Worm (Caenorhabditis elegans) whole organism, young adult: ENCODE measurements around the gene AH9.4.

Source experiments
- B0336.3 ChIP-seq: fragments of 200-800 bp; sonication (Bioruptor generic); IDR thresholded peaks from 2 replicates; pipeline ENCODE4 v1.3.6; 2022; ENCODE audit warnings: missing genetic modification characterization, missing compliant biosample characterization
- D2030.7 ChIP-seq: fragments of 200-800 bp; sonication (Bioruptor generic); IDR thresholded peaks from 2 replicates; pipeline ENCODE4 v1.3.6; 2022; ENCODE audit warnings: missing genetic modification reagents, missing genetic modification characterization, missing compliant biosample characterization
- F10E7.11 ChIP-seq: sonication (generic microtip); optimal IDR thresholded peaks from 2 replicates; lab custom pipeline; 2017; ENCODE audit warnings: mild to moderate bottlenecking, missing genetic modification characterization, moderate library complexity, missing compliant biosample characterization
- F33H1.4 ChIP-seq: fragments of 200-800 bp; sonication (Bioruptor generic); IDR thresholded peaks from 2 replicates; pipeline ENCODE4 v1.3.6; 2022; ENCODE audit warnings: missing genetic modification reagents, missing genetic modification characterization, missing compliant biosample characterization
- F49E8.2 ChIP-seq: sonication (generic microtip); optimal IDR thresholded peaks from 3 replicates; lab custom pipeline; 2017; ENCODE audit warnings: missing genetic modification characterization, mild to moderate bottlenecking, missing compliant biosample characterization, antibody characterized with exemption, moderate library complexity; ENCODE audit not compliant: insufficient read depth
- F52B5.7 ChIP-seq: sonication (generic microtip); optimal IDR thresholded peaks from 2 replicates; lab custom pipeline; 2016; ENCODE audit warnings: mild to moderate bottlenecking, missing genetic modification characterization, missing compliant biosample characterization
- T26A5.8 ChIP-seq: sonication (generic microtip); optimal IDR thresholded peaks from 2 replicates; lab custom pipeline; 2016; ENCODE audit warnings: missing genetic modification characterization, missing compliant biosample characterization
- atf-7 ChIP-seq: sonication (generic microtip); optimal IDR thresholded peaks from 2 replicates; lab custom pipeline; 2017; ENCODE audit warnings: mild to moderate bottlenecking, missing genetic modification characterization, missing compliant biosample characterization
- ceh-27 ChIP-seq: fragments of 200-800 bp; sonication (Bioruptor generic); optimal IDR thresholded peaks from 2 replicates; lab custom pipeline; 2018; ENCODE audit warnings: mild to moderate bottlenecking, missing genetic modification characterization, moderate library complexity, missing compliant biosample characterization
- die-1 ChIP-seq: sonication (generic microtip); optimal IDR thresholded peaks from 2 replicates; lab custom pipeline; 2016; ENCODE audit warnings: missing genotype, mild to moderate bottlenecking, missing genetic modification characterization, missing compliant biosample characterization
- ekl-4 ChIP-seq: fragments of 200-800 bp; sonication (Bioruptor generic); IDR thresholded peaks from 2 replicates; pipeline ENCODE4 v1.3.6; 2022; ENCODE audit warnings: missing genetic modification reagents, missing genetic modification characterization, missing compliant biosample characterization
- ets-4 ChIP-seq: fragments of 200-800 bp; sonication (Bioruptor generic); optimal IDR thresholded peaks from 2 replicates; lab custom pipeline; 2018; ENCODE audit warnings: mild to moderate bottlenecking, missing genetic modification characterization, missing compliant biosample characterization
- gei-17 ChIP-seq: fragments of 200-800 bp; sonication (Bioruptor generic); optimal IDR thresholded peaks from 2 replicates; lab custom pipeline; 2018; ENCODE audit warnings: mild to moderate bottlenecking, missing genetic modification characterization, missing compliant biosample characterization
- him-1 ChIP-seq: sonication (generic microtip); optimal IDR thresholded peaks from 2 replicates; lab custom pipeline; 2016; ENCODE audit warnings: missing genotype, missing genetic modification reagents, missing genetic modification characterization, missing compliant biosample characterization
- hmg-20 ChIP-seq: fragments of 200-800 bp; sonication (Bioruptor generic); IDR thresholded peaks from 2 replicates; pipeline ENCODE4 v1.3.6; 2022; ENCODE audit warnings: missing genetic modification reagents, missing genetic modification characterization, missing compliant biosample characterization
- hsf-1 ChIP-seq: fragments of 200-800 bp; sonication (Bioruptor generic); IDR thresholded peaks from 2 replicates; pipeline ENCODE4 v1.3.6; 2022; ENCODE audit warnings: missing genetic modification reagents, missing genetic modification characterization, missing compliant biosample characterization
- lag-1 ChIP-seq: fragments of 200-800 bp; sonication (Bioruptor generic); IDR thresholded peaks from 2 replicates; pipeline ENCODE4 v1.3.6; 2022; ENCODE audit warnings: missing genetic modification reagents, missing genetic modification characterization, missing compliant biosample characterization
- let-607 ChIP-seq, 2 experiments: fragments of 200-800 bp in 1 of 2; sonication (Bioruptor generic) in 1 of 2; sonication (generic microtip) in 1 of 2; optimal IDR thresholded peaks; 2 replicates each; lab custom pipeline; 2016 to 2018; ENCODE audit warnings: mild to moderate bottlenecking in 2 of 2, missing compliant biosample characterization in 2 of 2, missing genetic modification characterization in 2 of 2, moderate library complexity in 2 of 2, missing genotype in 1 of 2
- lin-26 ChIP-seq: fragments of 200-800 bp; sonication (Bioruptor generic); IDR thresholded peaks from 2 replicates; pipeline ENCODE4 v1.3.6; 2022; ENCODE audit warnings: missing genetic modification reagents, missing genetic modification characterization, missing compliant biosample characterization
- lin-40 ChIP-seq: sonication (generic microtip); optimal IDR thresholded peaks from 2 replicates; lab custom pipeline; 2016; ENCODE audit warnings: missing genetic modification characterization, mild to moderate bottlenecking, missing compliant biosample characterization, missing genotype, missing genetic modification reagents
- lin-54 ChIP-seq: fragments of 200-800 bp; sonication (Bioruptor generic); optimal IDR thresholded peaks from 2 replicates; lab custom pipeline; 2018; ENCODE audit warnings: mild to moderate bottlenecking, missing genetic modification characterization, missing compliant biosample characterization
- lir-1 ChIP-seq: fragments of 200-800 bp; sonication (Bioruptor generic); conservative IDR thresholded peaks from 2 replicates; pipeline ENCODE4 v1.3.6; 2022; ENCODE audit warnings: missing genetic modification reagents, missing genetic modification characterization, missing compliant biosample characterization
- lsl-1 ChIP-seq: fragments of 200-800 bp; sonication (Bioruptor generic); optimal IDR thresholded peaks from 2 replicates; lab custom pipeline; 2018; ENCODE audit warnings: mild to moderate bottlenecking, missing genetic modification characterization, moderate library complexity, missing compliant biosample characterization
- mcd-1 ChIP-seq: fragments of 200-800 bp; sonication (Bioruptor generic); IDR thresholded peaks from 2 replicates; pipeline ENCODE4 v1.3.6; 2022; ENCODE audit warnings: missing genetic modification reagents, missing genetic modification characterization, missing compliant biosample characterization
- nhr-90 ChIP-seq: sonication (generic microtip); optimal IDR thresholded peaks from 2 replicates; lab custom pipeline; 2016; ENCODE audit warnings: missing genotype, mild to moderate bottlenecking, missing genetic modification characterization, missing compliant biosample characterization
- pbrm-1 ChIP-seq: fragments of 200-800 bp; sonication (Bioruptor generic); IDR thresholded peaks from 2 replicates; pipeline ENCODE4 v1.3.6; 2022; ENCODE audit warnings: missing genetic modification reagents, missing genetic modification characterization, missing compliant biosample characterization
- snpc-3.4 ChIP-seq: sonication (generic microtip); optimal IDR thresholded peaks from 2 replicates; lab custom pipeline; 2017; ENCODE audit warnings: missing genetic modification characterization, mild to moderate bottlenecking, missing compliant biosample characterization, antibody characterized with exemption, moderate library complexity, missing genotype, missing genetic modification reagents
- snpc-4 ChIP-seq, 5 experiments: fragments of 150-350 bp in 1 of 5; sonication (generic microtip) in 4 of 5; optimal IDR thresholded peaks; 2 replicates each; lab custom pipeline; 2014 to 2018; ENCODE audit warnings: missing genetic modification characterization in 5 of 5, missing biosample characterization in 3 of 5, antibody characterized with exemption in 2 of 5, mild to moderate bottlenecking in 2 of 5, missing compliant biosample characterization in 2 of 5, missing genotype in 2 of 5, moderate library complexity in 2 of 5, missing genetic modification reagents in 1 of 5
- tbx-9 ChIP-seq: sonication (generic microtip); optimal IDR thresholded peaks from 2 replicates; lab custom pipeline; 2016; ENCODE audit warnings: borderline replicate concordance, missing genetic modification characterization, inconsistent platforms, missing compliant biosample characterization
- tlf-1 ChIP-seq: fragments of 200-800 bp; sonication (Bioruptor generic); optimal IDR thresholded peaks from 2 replicates; lab custom pipeline; 2018; ENCODE audit warnings: mild to moderate bottlenecking, missing genetic modification characterization, missing compliant biosample characterization
- xnd-1 ChIP-seq: sonication (generic microtip); optimal IDR thresholded peaks from 2 replicates; lab custom pipeline; 2016; ENCODE audit warnings: missing genotype, missing genetic modification reagents, missing genetic modification characterization, missing compliant biosample characterization
- ztf-18 ChIP-seq: sonication (generic microtip); optimal IDR thresholded peaks from 2 replicates; lab custom pipeline; 2016; ENCODE audit warnings: missing genotype, mild to moderate bottlenecking, missing genetic modification characterization, missing compliant biosample characterization
- ztf-26 ChIP-seq: sonication (generic microtip); optimal IDR thresholded peaks from 2 replicates; lab custom pipeline; 2017; ENCODE audit warnings: missing genetic modification characterization, missing compliant biosample characterization
- ztf-3 ChIP-seq: fragments of 200-800 bp; sonication (Bioruptor generic); optimal IDR thresholded peaks from 2 replicates; lab custom pipeline; 2018; ENCODE audit warnings: mild to moderate bottlenecking, missing genetic modification characterization, missing compliant biosample characterization

The AH9.4 gene

ce11 chrX:2242568-2243185 is 31.5 kb downstream of the AH9.4 start, which contains the start of gene rpl-11.2 (continued):
- TF ChIP-seq atf-7 (tag; lab: Kevin White, UChicago) (peak; percentile 85), lin-26 (GFP tag; lab: Robert Waterston, UW) (no peak), lir-1 (GFP tag; lab: Robert Waterston, UW) (peak; percentile 66; the same call in 1 of the 2 replicates), ztf-3 (GFP tag; lab: Kevin White, UChicago) (peak; percentile 16), lin-54 (GFP tag; lab: Kevin White, UChicago) (peak; percentile 63), lsl-1 (peak; percentile 32), F10E7.11 (tag; lab: Kevin White, UChicago) (peak; percentile 21), pbrm-1 (GFP tag; lab: Robert Waterston, UW) (peak; percentile 83), F52B5.7 (tag; lab: Kevin White, UChicago) (no peak), hsf-1 (GFP tag; lab: Robert Waterston, UW) (no peak), tbx-9 (no peak), ztf-26 (tag; lab: Kevin White, UChicago) (peak; percentile 73), B0336.3 (GFP tag; lab: Robert Waterston, UW) (no peak; the same call in 1 of the 2 replicates), let-607 (tag; optimal IDR thresholded peaks at IDR 0.05; lab: Kevin White, UChicago) (peak in 1 of 2 experiments; percentile 73), hmg-20 (GFP tag; lab: Robert Waterston, UW) (peak; percentile 74; the same call in 1 of the 2 replicates), F33H1.4 (peak; percentile 91), T26A5.8 (no peak), nhr-90 (tag; lab: Kevin White, UChicago) (peak; percentile 24), lag-1 (GFP tag; lab: Robert Waterston, UW) (no peak), mcd-1 (GFP tag; lab: Robert Waterston, UW) (peak; percentile 78; the same call in 1 of the 2 replicates), ets-4 (GFP tag; lab: Kevin White, UChicago) (peak; percentile 52), tlf-1 (GFP tag; lab: Kevin White, UChicago) (peak; percentile 79), gei-17 (peak; percentile 64), snpc-4 (GFP tag; optimal IDR thresholded peaks at IDR 0.05; lab: Kevin White, UChicago) (peak; percentile 15), snpc-4 (tag; optimal IDR thresholded peaks at IDR 0.05; lab: Kevin White, UChicago) (peak in 3 of 4 experiments; percentile 35 to 69 (median 63)), die-1 (tag; lab: Kevin White, UChicago) (peak; percentile 5), him-1 (tag; lab: Kevin White, UChicago) (no peak), xnd-1 (tag; lab: Kevin White, UChicago) (no peak), ceh-27 (GFP tag; lab: Kevin White, UChicago) (peak; percentile 95), D2030.7 (no peak), ekl-4 (GFP tag; lab: Robert Waterston, UW) (peak; percentile 78), ztf-18 (tag; lab: Kevin White, UChicago) (peak; percentile 45), F49E8.2 (tag; lab: Kevin White, UChicago) (no peak), lin-40 (tag; lab: Kevin White, UChicago) (peak; percentile 96)

ce11 chrX:2241147-2241798 is 32.9 kb downstream of the AH9.4 start:
- TF ChIP-seq snpc-4 (GFP tag; optimal IDR thresholded peaks at IDR 0.05; lab: Kevin White, UChicago) (no peak), snpc-4 (tag; optimal IDR thresholded peaks at IDR 0.05; lab: Kevin White, UChicago) (peak in 1 of 4 experiments; percentile 11), snpc-3.4 (tag; lab: Kevin White, UChicago) (no peak)
